Worm (Caenorhabditis elegans) whole organism, young adult: ENCODE data around the gene C24H10.2.

Experiments used
- F57C9.4 ChIP-seq: sonication (generic microtip); optimal IDR thresholded peaks from 2 replicates; lab custom pipeline; 2017; ENCODE audit warnings: mild to moderate bottlenecking, missing genetic modification characterization, missing compliant biosample characterization
- aptf-2 ChIP-seq: fragments of 200-800 bp; sonication (Bioruptor generic); conservative IDR thresholded peaks from 2 replicates; pipeline ENCODE4 v1.3.6; 2022; ENCODE audit warnings: missing genetic modification reagents, missing genetic modification characterization, missing compliant biosample characterization
- egl-18 ChIP-seq: fragments of 200-800 bp; sonication (Bioruptor generic); IDR thresholded peaks from 2 replicates; pipeline ENCODE4 v1.3.6; 2022; ENCODE audit warnings: missing genetic modification reagents, missing genetic modification characterization, missing compliant biosample characterization
- egrh-3 ChIP-seq: fragments of 200-800 bp; sonication (Bioruptor generic); IDR thresholded peaks from 2 replicates; pipeline ENCODE4 v1.3.6; 2022; ENCODE audit warnings: missing genetic modification reagents, missing genetic modification characterization, missing compliant biosample characterization
- lir-1 ChIP-seq: fragments of 200-800 bp; sonication (Bioruptor generic); conservative IDR thresholded peaks from 2 replicates; pipeline ENCODE4 v1.3.6; 2022; ENCODE audit warnings: missing genetic modification reagents, missing genetic modification characterization, missing compliant biosample characterization
- rpc-1 ChIP-seq, 2 experiments: fragments of 150-350 bp in 1 of 2; sonication (generic microtip) in 1 of 2; optimal IDR thresholded peaks; 2 replicates each; lab custom pipeline; 2014 to 2018; ENCODE audit warnings: missing biosample characterization in 1 of 2, missing genetic modification characterization in 1 of 2, missing genetic modification reagents in 1 of 2, missing genotype in 1 of 2
- snpc-4 ChIP-seq, 5 experiments: fragments of 150-350 bp in 1 of 5; sonication (generic microtip) in 4 of 5; optimal IDR thresholded peaks; 2 replicates each; lab custom pipeline; 2014 to 2018; ENCODE audit warnings: missing genetic modification characterization in 5 of 5, missing biosample characterization in 3 of 5, antibody characterized with exemption in 2 of 5, mild to moderate bottlenecking in 2 of 5, missing compliant biosample characterization in 2 of 5, missing genotype in 2 of 5, moderate library complexity in 2 of 5, missing genetic modification reagents in 1 of 5
- unc-62 ChIP-seq: fragments of 150-350 bp; optimal IDR thresholded peaks from 2 replicates; lab custom pipeline; 2014; ENCODE audit warnings: missing biosample characterization, missing genetic modification reagents, missing genetic modification characterization
- ztf-26 ChIP-seq: sonication (generic microtip); optimal IDR thresholded peaks from 2 replicates; lab custom pipeline; 2017; ENCODE audit warnings: missing genetic modification characterization, missing compliant biosample characterization

DNA sequence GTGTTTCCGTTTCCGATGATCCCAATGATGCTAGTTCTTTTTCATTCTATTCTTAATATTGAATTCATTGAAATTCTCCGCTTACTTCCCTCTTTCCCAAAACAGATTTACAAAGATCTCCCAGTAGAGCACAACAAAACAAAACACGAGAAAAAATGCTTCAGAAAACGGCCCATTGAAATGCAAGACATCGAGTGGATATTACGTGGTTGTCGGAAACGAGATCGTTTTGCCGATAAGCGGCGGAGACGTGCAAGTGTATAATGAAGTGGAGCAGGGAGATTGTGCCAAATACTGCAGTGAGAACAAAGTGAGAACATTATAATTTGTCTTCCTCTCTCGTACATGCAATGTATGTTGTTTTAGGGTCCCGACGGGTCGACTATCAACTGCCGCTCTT, 37.9 kb upstream of the C24H10.2 start:
- TF ChIP-seq F57C9.4 (tag; lab: Kevin White, UChicago) (no peak), unc-62 (no peak), lir-1 (GFP tag; lab: Robert Waterston, UW) (no peak), rpc-1 (optimal IDR thresholded peaks at IDR 0.05; lab: Kevin White, UChicago) (no peak), rpc-1 (tag; optimal IDR thresholded peaks at IDR 0.05; lab: Kevin White, UChicago) (no peak), ztf-26 (tag; lab: Kevin White, UChicago) (no peak), aptf-2 (GFP tag; lab: Robert Waterston, UW) (no peak), egrh-3 (GFP tag; lab: Robert Waterston, UW) (no peak), egl-18 (GFP tag; lab: Robert Waterston, UW) (no peak), snpc-4 (GFP tag; optimal IDR thresholded peaks at IDR 0.05; lab: Kevin White, UChicago) (no peak), snpc-4 (tag; optimal IDR thresholded peaks at IDR 0.05; lab: Kevin White, UChicago) (no peak)
